Worm (Caenorhabditis elegans) whole organism, L3 larva: ENCODE data around the gene npp-26.

ENCODE experiments used
- R02D3.7 ChIP-seq: fragments of 150-350 bp; optimal IDR thresholded peaks from 2 replicates; lab custom pipeline; 2014; ENCODE audit warnings: missing biosample characterization, missing genetic modification characterization
- ZK546.5 ChIP-seq: sonication (generic microtip); optimal IDR thresholded peaks from 2 replicates; lab custom pipeline; 2017; ENCODE audit warnings: missing biosample characterization, missing genetic modification characterization
- aly-2 ChIP-seq: fragments of 150-350 bp; optimal IDR thresholded peaks from 2 replicates; lab custom pipeline; 2014; ENCODE audit warnings: missing biosample characterization, missing genetic modification characterization
- ama-1 ChIP-seq: fragments of 150-350 bp; optimal IDR thresholded peaks from 2 replicates; lab custom pipeline; 2018
- ceh-16 ChIP-seq: sonication (generic microtip); optimal IDR thresholded peaks from 2 replicates; lab custom pipeline; 2017; ENCODE audit warnings: missing biosample characterization, missing genetic modification characterization
- ceh-28 ChIP-seq: fragments of 150-350 bp; optimal IDR thresholded peaks from 2 replicates; lab custom pipeline; 2014; ENCODE audit warnings: missing biosample characterization, missing genetic modification reagents, missing genetic modification characterization
- ceh-82 ChIP-seq: fragments of 150-350 bp; optimal IDR thresholded peaks from 2 replicates; lab custom pipeline; 2014; ENCODE audit warnings: missing biosample characterization, missing genetic modification characterization
- ceh-9 ChIP-seq: sonication (generic microtip); optimal IDR thresholded peaks from 2 replicates; lab custom pipeline; 2018; ENCODE audit warnings: missing biosample characterization, missing genetic modification characterization
- daf-12 ChIP-seq: fragments of 150-350 bp; optimal IDR thresholded peaks from 2 replicates; lab custom pipeline; 2014; ENCODE audit warnings: missing biosample characterization, missing genetic modification reagents, missing genetic modification characterization
- egl-27 ChIP-seq: sonication (generic microtip); optimal IDR thresholded peaks from 4 replicates; lab custom pipeline; 2017; ENCODE audit warnings: missing biosample characterization, missing genetic modification reagents, missing genetic modification characterization
- egl-5 ChIP-seq: fragments of 150-350 bp; optimal IDR thresholded peaks from 2 replicates; lab custom pipeline; 2017; ENCODE audit warnings: missing biosample characterization, missing genetic modification reagents, missing genetic modification characterization, inconsistent platforms
- eor-1 ChIP-seq, 2 experiments: fragments of 150-350 bp; optimal IDR thresholded peaks; 2 replicates each; lab custom pipeline; 2014 to 2018; ENCODE audit warnings: missing biosample characterization in 2 of 2, missing genetic modification characterization in 2 of 2
- fkh-10 ChIP-seq: sonication (generic microtip); optimal IDR thresholded peaks from 2 replicates; lab custom pipeline; 2017; ENCODE audit warnings: missing biosample characterization, missing genetic modification reagents, missing genetic modification characterization
- fkh-2 ChIP-seq: fragments of 150-350 bp; optimal IDR thresholded peaks from 2 replicates; lab custom pipeline; 2014; ENCODE audit warnings: missing biosample characterization, missing genetic modification reagents, missing genetic modification characterization
- fos-1 ChIP-seq: fragments of 150-350 bp; optimal IDR thresholded peaks from 2 replicates; lab custom pipeline; 2014; ENCODE audit warnings: missing biosample characterization, missing genetic modification characterization
- hmg-11 ChIP-seq: sonication (generic microtip); optimal IDR thresholded peaks from 2 replicates; lab custom pipeline; 2016; ENCODE audit warnings: missing genetic modification characterization, missing compliant biosample characterization
- jun-1 ChIP-seq: fragments of 150-350 bp; optimal IDR thresholded peaks from 2 replicates; lab custom pipeline; 2014; ENCODE audit warnings: missing biosample characterization, missing genetic modification reagents, missing genetic modification characterization
- lsy-12 ChIP-seq: sonication (generic microtip); optimal IDR thresholded peaks from 2 replicates; lab custom pipeline; 2016; ENCODE audit warnings: mild to moderate bottlenecking, missing genetic modification characterization, missing compliant biosample characterization
- nfya-1 ChIP-seq: sonication (generic microtip); optimal IDR thresholded peaks from 2 replicates; lab custom pipeline; 2017; ENCODE audit warnings: missing genetic modification characterization, mild to moderate bottlenecking, missing compliant biosample characterization, antibody characterized with exemption, moderate library complexity; ENCODE audit not compliant: insufficient read depth
- nhr-11 ChIP-seq: fragments of 150-350 bp; optimal IDR thresholded peaks from 2 replicates; lab custom pipeline; 2014; ENCODE audit warnings: missing biosample characterization, missing genetic modification characterization
- nhr-12 ChIP-seq: fragments of 150-350 bp; optimal IDR thresholded peaks from 2 replicates; lab custom pipeline; 2014; ENCODE audit warnings: missing biosample characterization, missing genetic modification characterization
- nhr-23 ChIP-seq: fragments of 150-350 bp; optimal IDR thresholded peaks from 2 replicates; lab custom pipeline; 2014; ENCODE audit warnings: missing biosample characterization, missing genetic modification reagents, missing genetic modification characterization
- nhr-237 ChIP-seq: fragments of 150-350 bp; optimal IDR thresholded peaks from 2 replicates; lab custom pipeline; 2014; ENCODE audit warnings: missing biosample characterization, missing genetic modification characterization
- nhr-25 ChIP-seq: sonication (generic microtip); optimal IDR thresholded peaks from 2 replicates; lab custom pipeline; 2017; ENCODE audit warnings: missing biosample characterization, missing genetic modification characterization
- nhr-28 ChIP-seq: fragments of 150-350 bp; optimal IDR thresholded peaks from 2 replicates; lab custom pipeline; 2014; ENCODE audit warnings: missing biosample characterization, missing genetic modification characterization
- nhr-77 ChIP-seq: fragments of 150-350 bp; optimal IDR thresholded peaks from 2 replicates; lab custom pipeline; 2014; ENCODE audit warnings: missing biosample characterization, missing genetic modification characterization
- pha-4 ChIP-seq: fragments of 150-350 bp; optimal IDR thresholded peaks from 2 replicates; lab custom pipeline; 2014; ENCODE audit warnings: missing biosample characterization, missing genetic modification reagents, missing genetic modification characterization
- pqm-1 ChIP-seq: fragments of 150-350 bp; optimal IDR thresholded peaks from 2 replicates; lab custom pipeline; 2017; ENCODE audit warnings: missing biosample characterization, missing genetic modification characterization, inconsistent platforms
- sea-2 ChIP-seq: fragments of 150-350 bp; sonication (generic microtip); optimal IDR thresholded peaks from 4 replicates; lab custom pipeline; 2014; ENCODE audit warnings: missing biosample characterization, missing genetic modification reagents, missing genetic modification characterization
- skn-1 ChIP-seq: fragments of 150-350 bp; optimal IDR thresholded peaks from 2 replicates; lab custom pipeline; 2014; ENCODE audit warnings: missing biosample characterization, missing genetic modification characterization
- snpc-4 ChIP-seq: fragments of 150-350 bp; optimal IDR thresholded peaks from 2 replicates; lab custom pipeline; 2014; ENCODE audit warnings: missing biosample characterization, missing genetic modification characterization
- unc-39 ChIP-seq: sonication (generic microtip); optimal IDR thresholded peaks from 4 replicates; lab custom pipeline; 2017; ENCODE audit warnings: missing biosample characterization, missing genetic modification characterization
- unc-62 ChIP-seq: fragments of 150-350 bp; sonication (generic microtip); optimal IDR thresholded peaks from 4 replicates; lab custom pipeline; 2014; ENCODE audit warnings: missing biosample characterization, missing genetic modification reagents, missing genetic modification characterization
- zag-1 ChIP-seq: fragments of 150-350 bp; optimal IDR thresholded peaks from 2 replicates; lab custom pipeline; 2014; ENCODE audit warnings: missing biosample characterization, missing genetic modification characterization

The npp-26 gene

DNA sequence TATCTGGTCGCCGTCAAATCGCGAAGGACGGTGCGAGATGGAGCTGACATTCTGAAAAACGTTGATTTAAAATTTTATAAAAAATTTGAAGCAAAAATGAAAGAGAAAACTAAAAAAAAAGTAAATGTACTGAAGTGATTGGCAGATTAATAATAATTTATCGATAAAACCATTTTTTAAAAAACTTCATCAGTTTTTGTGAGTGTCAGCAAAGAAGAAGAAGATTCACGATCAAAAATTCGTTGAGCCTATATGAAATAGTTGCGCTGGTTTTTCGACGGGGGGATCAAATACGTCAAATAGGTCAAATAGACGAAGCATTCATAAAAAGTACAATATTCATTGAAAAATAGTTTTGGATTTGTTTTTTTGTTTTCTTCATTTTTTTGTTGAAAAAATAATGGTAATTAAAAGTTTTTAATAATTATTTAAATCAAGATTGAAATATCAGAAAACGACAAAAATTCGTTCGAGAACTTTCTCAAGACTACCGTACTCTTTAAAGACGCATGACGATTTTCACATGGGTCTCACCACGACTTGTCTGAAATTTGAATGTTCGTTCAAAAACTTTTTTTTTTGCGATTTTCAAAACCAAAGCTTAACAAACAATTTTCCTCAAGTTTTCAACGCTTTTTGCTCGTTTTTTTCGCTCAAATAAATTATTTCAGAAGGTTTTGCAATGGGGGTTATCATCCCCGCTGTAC lies 4.0 kb upstream of the npp-26 start, which contains the start of the genes memi-1 and cyp-31A3:
TSS of gene memi-1 (minus strand) at position 51 of the 707 bp plus-strand sequence.
TSS of gene cyp-31A3 (plus strand) at position 672 of the 707 bp plus-strand sequence.
- TF ChIP-seq fos-1 (tag; lab: Kevin White, UChicago): no peak
- TF ChIP-seq sea-2 (GFP tag; lab: Kevin White, UChicago): no peak
- no peak for TF ChIP-seq ceh-28 (tag; lab: Kevin White, UChicago)
- no peak for TF ChIP-seq nhr-25 (tag; lab: Kevin White, UChicago)

DNA sequence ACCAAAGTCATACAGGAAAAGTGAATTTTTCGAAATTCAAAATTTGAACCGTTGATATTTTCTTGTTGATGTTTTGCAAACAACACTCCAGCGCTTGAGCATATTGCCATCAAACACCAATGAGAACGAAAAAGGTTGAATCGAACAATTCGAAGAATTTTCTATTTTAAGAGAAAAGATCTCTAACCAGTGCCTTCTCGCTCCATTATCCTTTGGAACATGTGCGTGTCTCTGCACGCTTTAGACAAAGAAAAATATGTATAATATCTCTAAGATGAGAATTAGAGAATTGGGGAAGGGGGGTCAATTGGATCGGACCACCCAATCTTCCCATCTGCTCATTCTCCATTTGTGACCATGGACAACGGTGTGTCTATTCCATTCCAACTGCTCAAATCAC lies 678 bp upstream of the npp-26 start, which contains the start of gene Y17G9B.2:
TSS of gene Y17G9B.2 (plus strand) at position 301 of the 400 bp plus-strand sequence.
- TF ChIP-seq unc-62 (GFP tag; lab: Kevin White, UChicago) (no peak), nhr-77 (tag; lab: Kevin White, UChicago) (no peak), egl-5 (tag; lab: Kevin White, UChicago) (no peak), unc-39 (no peak), zag-1 (tag; lab: Kevin White, UChicago) (no peak), snpc-4 (tag; lab: Kevin White, UChicago) (no peak), sea-2 (GFP tag; lab: Kevin White, UChicago) (no peak), jun-1 (tag; lab: Kevin White, UChicago) (no peak), pqm-1 (tag; lab: Kevin White, UChicago) (no peak), hmg-11 (tag; lab: Kevin White, UChicago) (no peak), nhr-25 (tag; lab: Kevin White, UChicago) (no peak), ama-1 (lab: Kevin White, UChicago) (no peak), nhr-237 (tag; lab: Kevin White, UChicago) (no peak), pha-4 (no peak), daf-12 (no peak)
- TF ChIP-seq, all 47 proteins: peak for 0

DNA sequence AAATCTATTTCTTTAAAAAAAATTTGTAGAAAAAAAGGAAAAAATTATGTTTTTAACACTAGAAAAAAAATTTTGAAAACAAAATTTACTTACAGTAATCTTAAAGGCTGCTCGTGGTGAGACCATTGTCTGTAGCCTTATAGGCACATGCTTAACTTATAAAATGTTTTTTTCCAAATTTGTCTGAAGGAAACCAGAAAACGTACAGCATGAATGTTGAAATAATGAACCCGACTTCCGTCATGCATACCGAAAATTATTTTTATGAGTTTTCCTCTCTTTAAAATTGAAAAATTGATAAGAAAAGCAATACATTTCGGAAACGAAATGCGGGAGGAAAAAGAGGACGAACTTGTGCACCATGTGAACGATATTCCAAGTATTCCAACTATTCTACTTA lies 7.3 kb downstream of the npp-26 start, which contains the start of gene R11E3.2:
TSS of gene R11E3.2 (plus strand) at position 301 of the 400 bp plus-strand sequence.
- no peak for TF ChIP-seq skn-1
- TF ChIP-seq nhr-28 (tag; lab: Kevin White, UChicago): no peak
- no peak for TF ChIP-seq R02D3.7
- TF ChIP-seq ceh-28 (tag; lab: Kevin White, UChicago): no peak
- no peak for TF ChIP-seq nhr-12 (tag; lab: Kevin White, UChicago)
- TF ChIP-seq, all 47 proteins: peak for 0

ce11 chrIV:4776001-4776400 lies 11.5 kb downstream of the npp-26 start, which contains the start of gene R11E3.19:
Gene R11E3.19 (minus strand): TSS chrIV:4776101.
- TF ChIP-seq aly-2 (tag; lab: Kevin White, UChicago) (no peak), unc-39 (no peak), nhr-28 (tag; lab: Kevin White, UChicago) (no peak), ZK546.5 (tag; lab: Kevin White, UChicago) (no peak), fkh-10 (GFP tag; lab: Kevin White, UChicago) (no peak), nhr-23 (no peak), nhr-11 (tag; lab: Kevin White, UChicago) (no peak), pqm-1 (tag; lab: Kevin White, UChicago) (no peak), ceh-82 (tag; lab: Kevin White, UChicago) (no peak), egl-27 (tag; lab: Kevin White, UChicago) (no peak), fkh-2 (tag; lab: Kevin White, UChicago) (no peak), R02D3.7 (no peak), ceh-9 (no peak), ceh-28 (tag; lab: Kevin White, UChicago) (no peak), ceh-16 (tag; lab: Kevin White, UChicago) (no peak), eor-1 (tag; optimal IDR thresholded peaks at IDR 0.05; lab: Kevin White, UChicago) (no peak), lsy-12 (tag; lab: Kevin White, UChicago) (no peak)
- TF ChIP-seq, all 47 proteins: peak for 0

- TF ChIP-seq nfya-1 (tag; lab: Kevin White, UChicago) (peak; percentile 94), R02D3.7 (no peak)
Measured at ce11 chrIV:4776501-4776900, 12.0 kb downstream of the npp-26 start.
